Worm (Caenorhabditis elegans): ENCODE data around the gene lpr-6.

lpr-6 gene

ce11 chrX:11033952-11034287 lies 25.9 kb upstream of the lpr-6 start:
- no peak for TF ChIP-seq odd-2 (tag; optimal IDR thresholded peaks at IDR 0.05)
- TF ChIP-seq ceh-31 (tag; optimal IDR thresholded peaks at IDR 0.05) = peak; percentile 6

ce11 chrX:11034430-11035117 lies 25.2 kb upstream of the lpr-6 start:
- TF ChIP-seq unc-55 (GFP tag; optimal IDR thresholded peaks at IDR 0.05) = peak; percentile 52
- no peak for TF ChIP-seq dve-1 (tag; optimal IDR thresholded peaks at IDR 0.05)
- no peak for TF ChIP-seq lim-6 (tag; optimal IDR thresholded peaks at IDR 0.05)
- TF ChIP-seq sdc-2 (tag; optimal IDR thresholded peaks at IDR 0.05) = no peak
- TF ChIP-seq fax-1 (tag; optimal IDR thresholded peaks at IDR 0.05) = no peak
- TF ChIP-seq hlh-30 (tag; optimal IDR thresholded peaks at IDR 0.05; ENCODE audit: insufficient read depth) = no peak
- TF ChIP-seq K09A11.1 (tag; optimal IDR thresholded peaks at IDR 0.05; ENCODE audit: insufficient read depth) = no peak
- peak; percentile 12 for TF ChIP-seq tbx-2 (tag; optimal IDR thresholded peaks at IDR 0.05)
- TF ChIP-seq madf-2 (tag; optimal IDR thresholded peaks at IDR 0.05) = no peak
- no peak for TF ChIP-seq fkh-6 (tag; optimal IDR thresholded peaks at IDR 0.05)
- TF ChIP-seq npax-4 (tag; optimal IDR thresholded peaks at IDR 0.05) = no peak
- no peak for TF ChIP-seq pha-2 (tag; optimal IDR thresholded peaks at IDR 0.05)
- no peak for TF ChIP-seq ceh-45 (GFP tag; IDR thresholded peaks at IDR 0.05)
- peak; percentile 13 for TF ChIP-seq ref-2 (tag; optimal IDR thresholded peaks at IDR 0.05)
- peak; percentile 13 for TF ChIP-seq ceh-18 (tag; optimal IDR thresholded peaks at IDR 0.05)
- no peak for TF ChIP-seq mec-3 (tag; optimal IDR thresholded peaks at IDR 0.05; ENCODE audit: borderline replicate concordance)
- no peak for TF ChIP-seq hlh-15 (tag; optimal IDR thresholded peaks at IDR 0.05)
- TF ChIP-seq F13H6.1 (tag; optimal IDR thresholded peaks at IDR 0.05) = no peak
- TF ChIP-seq dmd-4 (tag; optimal IDR thresholded peaks at IDR 0.05; ENCODE audit: borderline replicate concordance) = peak; percentile 4
- no peak for TF ChIP-seq fkh-10 (GFP tag; optimal IDR thresholded peaks at IDR 0.05)
- peak; percentile 28 for TF ChIP-seq ama-1 (optimal IDR thresholded peaks at IDR 0.05)
- no peak for TF ChIP-seq eyg-1 (tag; optimal IDR thresholded peaks at IDR 0.05)
- TF ChIP-seq ceh-31 (tag; optimal IDR thresholded peaks at IDR 0.05) = peak; percentile 58
- TF ChIP-seq ztf-16 (tag; optimal IDR thresholded peaks at IDR 0.05) = no peak
- TF ChIP-seq ahr-1 (tag; optimal IDR thresholded peaks at IDR 0.05) = no peak
- TF ChIP-seq nhr-11 (tag; optimal IDR thresholded peaks at IDR 0.05) = no peak
- no peak for TF ChIP-seq elt-4 (tag; optimal IDR thresholded peaks at IDR 0.05)
- no peak for TF ChIP-seq nhr-232 (tag; optimal IDR thresholded peaks at IDR 0.05)
- peak; percentile 73 for TF ChIP-seq ceh-48 (tag; optimal IDR thresholded peaks at IDR 0.05)
- TF ChIP-seq ceh-14 (tag; optimal IDR thresholded peaks at IDR 0.05) = no peak
- TF ChIP-seq C38D4.7 (GFP tag; optimal IDR thresholded peaks at IDR 0.05) = no peak
- TF ChIP-seq hlh-6 (tag; optimal IDR thresholded peaks at IDR 0.05) = peak; percentile 44
- TF ChIP-seq unc-42 (tag; optimal IDR thresholded peaks at IDR 0.05) = peak; percentile 46
- TF ChIP-seq zip-5 (tag; optimal IDR thresholded peaks at IDR 0.05) = no peak
- TF ChIP-seq ceh-9 (tag; optimal IDR thresholded peaks at IDR 0.05) = no peak
- peak; percentile 41 for TF ChIP-seq nfya-1 (tag; optimal IDR thresholded peaks at IDR 0.05)
- no peak for TF ChIP-seq C08G9.2 (tag; optimal IDR thresholded peaks at IDR 0.05)
- no peak for TF ChIP-seq ceh-30 (tag; optimal IDR thresholded peaks at IDR 0.05)
- no peak for TF ChIP-seq sox-2 (GFP tag; IDR thresholded peaks at IDR 0.05)

ce11 chrX:11035563-11035962 lies 24.2 kb upstream of the lpr-6 start:
- TF ChIP-seq ceh-45 (GFP tag; IDR thresholded peaks at IDR 0.05) (no peak), Y22D7AL.16 (tag; optimal IDR thresholded peaks at IDR 0.05) (no peak), T23F11.4 (GFP tag; optimal IDR thresholded peaks at IDR 0.05) (no peak), lim-6 (tag; optimal IDR thresholded peaks at IDR 0.05) (no peak), pat-9 (tag; optimal IDR thresholded peaks at IDR 0.05) (peak; percentile 70), ceh-18 (tag; optimal IDR thresholded peaks at IDR 0.05) (peak; percentile 57), nfya-1 (tag; optimal IDR thresholded peaks at IDR 0.05) (peak; percentile 16), unc-55 (GFP tag; optimal IDR thresholded peaks at IDR 0.05) (peak; percentile 70), hlh-13 (GFP tag; optimal IDR thresholded peaks at IDR 0.05) (no peak), fkh-10 (GFP tag; optimal IDR thresholded peaks at IDR 0.05) (no peak), rnt-1 (tag; optimal IDR thresholded peaks at IDR 0.05) (peak; percentile 84), ceh-2 (tag; optimal IDR thresholded peaks at IDR 0.05) (no peak)
